Worm (Caenorhabditis elegans) whole organism, mixed stage, embryonic: Measurements from ENCODE around the gene clpf-1.

Source experiments
- bed-3 ChIP-seq: fragments of 200-800 bp; sonication (Bioruptor generic); optimal IDR thresholded peaks from 3 replicates; lab custom pipeline; 2018; ENCODE audit warnings: mild to moderate bottlenecking, missing genetic modification characterization, moderate library complexity, missing compliant biosample characterization
- blmp-1 ChIP-seq: fragments of 150-350 bp; optimal IDR thresholded peaks from 2 replicates; lab custom pipeline; 2014; ENCODE audit warnings: missing biosample characterization, missing genetic modification characterization
- elt-1 ChIP-seq: sonication (generic microtip); optimal IDR thresholded peaks from 2 replicates; lab custom pipeline; 2017; ENCODE audit warnings: missing genetic modification characterization, mild to moderate bottlenecking, missing compliant biosample characterization, antibody characterized with exemption, moderate library complexity, borderline replicate concordance; ENCODE audit not compliant: insufficient read depth
- lin-13 ChIP-seq: fragments of 150-350 bp; optimal IDR thresholded peaks from 2 replicates; lab custom pipeline; 2014; ENCODE audit warnings: missing biosample characterization, missing genetic modification characterization
- lin-32 ChIP-seq: fragments of 200-800 bp; sonication (Bioruptor generic); optimal IDR thresholded peaks from 2 replicates; lab custom pipeline; 2018; ENCODE audit warnings: mild to moderate bottlenecking, missing genetic modification characterization, missing compliant biosample characterization
- lsy-2 ChIP-seq: fragments of 150-350 bp; optimal IDR thresholded peaks from 2 replicates; lab custom pipeline; 2014; ENCODE audit warnings: missing biosample characterization, missing genetic modification characterization
- mep-1 ChIP-seq: fragments of 150-350 bp; optimal IDR thresholded peaks from 2 replicates; lab custom pipeline; 2017; ENCODE audit warnings: missing biosample characterization, missing genetic modification reagents, missing genetic modification characterization, inconsistent platforms
- nhr-12 ChIP-seq: fragments of 150-350 bp; optimal IDR thresholded peaks from 2 replicates; lab custom pipeline; 2014; ENCODE audit warnings: missing biosample characterization, missing genetic modification characterization
- nhr-2 ChIP-seq: fragments of 150-350 bp; optimal IDR thresholded peaks from 2 replicates; lab custom pipeline; 2014; ENCODE audit warnings: missing biosample characterization, missing genetic modification characterization
- nhr-28 ChIP-seq: fragments of 150-350 bp; optimal IDR thresholded peaks from 2 replicates; lab custom pipeline; 2014; ENCODE audit warnings: missing biosample characterization, missing genetic modification characterization
- sem-2 ChIP-seq: fragments of 200-800 bp; sonication (Bioruptor generic); optimal IDR thresholded peaks from 2 replicates; lab custom pipeline; 2018; ENCODE audit warnings: mild to moderate bottlenecking, missing genetic modification characterization, missing compliant biosample characterization
- unc-62 ChIP-seq: fragments of 150-350 bp; optimal IDR thresholded peaks from 2 replicates; lab custom pipeline; 2014; ENCODE audit warnings: missing biosample characterization, missing genetic modification reagents, missing genetic modification characterization
- ztf-11 ChIP-seq: fragments of 150-350 bp; optimal IDR thresholded peaks from 2 replicates; lab custom pipeline; 2014; ENCODE audit warnings: missing biosample characterization, missing genetic modification characterization

ce11 chrIII:3370770-3371169, 26.8 kb upstream of the clpf-1 start:
- TF ChIP-seq mep-1 (tag; lab: Kevin White, UChicago) (no peak), unc-62 (GFP tag; lab: Kevin White, UChicago) (no peak), sem-2 (GFP tag; lab: Kevin White, UChicago) (no peak), nhr-28 (tag; lab: Kevin White, UChicago) (no peak), lsy-2 (tag; lab: Kevin White, UChicago) (no peak), bed-3 (GFP tag; lab: Kevin White, UChicago) (no peak), nhr-12 (tag; lab: Kevin White, UChicago) (no peak), nhr-2 (tag; lab: Kevin White, UChicago) (no peak), lin-13 (no peak), blmp-1 (no peak), elt-1 (tag; lab: Kevin White, UChicago) (no peak), ztf-11 (tag; lab: Kevin White, UChicago) (no peak), lin-32 (GFP tag; lab: Kevin White, UChicago) (no peak)
